Worm (Caenorhabditis elegans): ENCODE data around the gene F36H5.18.

F36H5.18 gene

ce11 chrII:1756072-1756471 is 3.6 kb upstream of the F36H5.18 start, which contains the start of gene F36H5.17:
F36H5.17 (minus strand) TSS chrII:1756172.
- TF ChIP-seq nhr-12 (tag; optimal IDR thresholded peaks at IDR 0.05): no peak
- TF ChIP-seq ceh-9 (tag; optimal IDR thresholded peaks at IDR 0.05): no peak
- TF ChIP-seq daf-12 (tag; optimal IDR thresholded peaks at IDR 0.05): no peak
- TF ChIP-seq nhr-23 (tag; optimal IDR thresholded peaks at IDR 0.05): no peak
- TF ChIP-seq ceh-16 (tag; optimal IDR thresholded peaks at IDR 0.05): no peak
- no peak for TF ChIP-seq pqm-1 (tag; optimal IDR thresholded peaks at IDR 0.05)
- no peak for TF ChIP-seq ztf-4 (tag; optimal IDR thresholded peaks at IDR 0.05)
- no peak for TF ChIP-seq nhr-237 (tag; optimal IDR thresholded peaks at IDR 0.05)

- TF ChIP-seq unc-62 (GFP tag; optimal IDR thresholded peaks at IDR 0.05) (no peak), ceh-16 (tag; optimal IDR thresholded peaks at IDR 0.05) (no peak), egl-5 (tag; optimal IDR thresholded peaks at IDR 0.05) (no peak), nfya-1 (tag; optimal IDR thresholded peaks at IDR 0.05; ENCODE audit: insufficient read depth) (no peak), lin-15B (tag; optimal IDR thresholded peaks at IDR 0.05) (no peak), fos-1 (tag; optimal IDR thresholded peaks at IDR 0.05) (no peak), sea-2 (GFP tag; optimal IDR thresholded peaks at IDR 0.05) (no peak), mdl-1 (tag; optimal IDR thresholded peaks at IDR 0.05) (no peak), fkh-2 (tag; optimal IDR thresholded peaks at IDR 0.05) (no peak), tbx-2 (tag; optimal IDR thresholded peaks at IDR 0.05) (no peak), nhr-76 (tag; optimal IDR thresholded peaks at IDR 0.05) (no peak), lsy-12 (tag; optimal IDR thresholded peaks at IDR 0.05) (no peak)
Observed at ce11 chrII:1756582-1756981, 3.1 kb upstream of the F36H5.18 start, which contains the start of gene fbxb-53. fbxb-53 (plus strand) TSS chrII:1756882.

DNA sequence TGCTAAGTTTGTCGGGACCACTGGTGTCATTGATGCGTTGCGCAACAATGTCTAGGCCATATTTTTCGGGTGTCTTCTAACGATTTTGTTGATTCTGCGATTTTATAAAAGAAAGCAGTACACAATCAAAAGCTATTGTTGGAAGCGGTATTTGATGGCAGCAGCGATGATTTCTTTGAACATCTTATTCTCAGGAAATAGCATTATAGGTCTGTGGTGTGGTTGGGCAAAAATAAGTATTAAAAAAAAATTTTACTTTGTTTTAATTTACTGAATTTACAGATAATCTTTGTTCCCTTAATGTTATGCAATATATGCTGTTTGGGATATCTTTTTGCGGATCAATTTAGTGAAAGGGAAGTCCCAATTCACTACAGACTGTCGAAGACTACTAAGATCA is 2.7 kb upstream of the F36H5.18 start, which contains the start of gene F36H5.10:
Gene F36H5.10, plus strand, starts transcription at position 301 of the 400 bp plus-strand sequence.
- TF ChIP-seq nhr-11 (tag; optimal IDR thresholded peaks at IDR 0.05): no peak
- no peak for TF ChIP-seq fos-1 (tag; optimal IDR thresholded peaks at IDR 0.05)
- no peak for TF ChIP-seq elt-1 (tag; optimal IDR thresholded peaks at IDR 0.05)
- TF ChIP-seq fkh-10 (GFP tag; optimal IDR thresholded peaks at IDR 0.05): no peak
- TF ChIP-seq pha-4 (tag; optimal IDR thresholded peaks at IDR 0.05): no peak
- no peak for TF ChIP-seq snpc-4 (tag; optimal IDR thresholded peaks at IDR 0.05)
- TF ChIP-seq lsy-12 (tag; optimal IDR thresholded peaks at IDR 0.05): no peak
- TF ChIP-seq nhr-25 (tag; optimal IDR thresholded peaks at IDR 0.05): no peak
- TF ChIP-seq tbx-2 (tag; optimal IDR thresholded peaks at IDR 0.05): no peak
- TF ChIP-seq ztf-11 (tag; optimal IDR thresholded peaks at IDR 0.05): no peak
- no peak for TF ChIP-seq R02D3.7 (tag; optimal IDR thresholded peaks at IDR 0.05)
- TF ChIP-seq ZK546.5 (tag; optimal IDR thresholded peaks at IDR 0.05): no peak

- TF ChIP-seq zag-1 (tag; optimal IDR thresholded peaks at IDR 0.05) (no peak), lin-39 (tag; optimal IDR thresholded peaks at IDR 0.05) (no peak), nhr-12 (tag; optimal IDR thresholded peaks at IDR 0.05) (no peak), nhr-28 (tag; optimal IDR thresholded peaks at IDR 0.05) (no peak), nhr-23 (tag; optimal IDR thresholded peaks at IDR 0.05) (no peak), fos-1 (tag; optimal IDR thresholded peaks at IDR 0.05) (no peak), daf-12 (tag; optimal IDR thresholded peaks at IDR 0.05) (no peak), snpc-4 (tag; optimal IDR thresholded peaks at IDR 0.05) (no peak), elt-2 (tag; optimal IDR thresholded peaks at IDR 0.05) (no peak), lin-15B (tag; optimal IDR thresholded peaks at IDR 0.05) (no peak), fkh-2 (tag; optimal IDR thresholded peaks at IDR 0.05) (no peak), nhr-25 (tag; optimal IDR thresholded peaks at IDR 0.05) (no peak), elt-3 (tag; optimal IDR thresholded peaks at IDR 0.05) (no peak), ama-1 (optimal IDR thresholded peaks at IDR 0.05) (no peak), hmg-11 (tag; optimal IDR thresholded peaks at IDR 0.05) (no peak), nhr-11 (tag; optimal IDR thresholded peaks at IDR 0.05) (no peak), ceh-9 (tag; optimal IDR thresholded peaks at IDR 0.05) (no peak), ceh-16 (tag; optimal IDR thresholded peaks at IDR 0.05) (no peak), nhr-237 (tag; optimal IDR thresholded peaks at IDR 0.05) (no peak)
Observed at ce11 chrII:1761564-1761963, 1.9 kb downstream of the F36H5.18 start, which contains the start of gene F36H5.4. F36H5.4 (plus strand) TSS chrII:1761864.

DNA sequence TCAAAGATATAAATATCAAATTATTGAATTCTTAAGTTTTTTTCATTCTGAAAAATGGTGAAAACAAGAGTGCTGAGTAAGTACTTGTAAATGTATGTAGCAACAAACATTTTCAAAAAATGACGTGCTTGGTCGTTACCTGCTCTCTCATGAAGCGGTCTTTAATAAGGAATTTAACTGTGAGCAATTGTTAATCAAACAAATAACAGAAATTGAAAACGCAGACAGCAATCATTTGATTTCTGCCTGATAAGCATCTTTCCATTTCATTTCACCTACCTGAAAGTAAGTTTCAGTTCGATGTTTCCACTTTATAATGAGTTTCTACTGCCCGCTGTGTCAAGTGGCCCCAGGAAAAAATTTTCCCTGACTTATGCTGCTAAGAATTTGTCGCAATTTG is 3.4 kb downstream of the F36H5.18 start, which contains the start of gene math-28:
Gene math-28, plus strand, starts transcription at position 301 of the 400 bp plus-strand sequence.
- no peak for TF ChIP-seq egl-5 (tag; optimal IDR thresholded peaks at IDR 0.05)
- no peak for TF ChIP-seq R02D3.7 (tag; optimal IDR thresholded peaks at IDR 0.05)
- TF ChIP-seq elt-2 (tag; optimal IDR thresholded peaks at IDR 0.05): no peak
- TF ChIP-seq tbx-2 (tag; optimal IDR thresholded peaks at IDR 0.05): no peak
